Worm (Caenorhabditis elegans) whole organism, midembryonic: Measurements from ENCODE around the gene Y59A8B.24.

Source experiments
- T22C8.4 ChIP-seq: fragments of 200-800 bp; sonication (Bioruptor generic); IDR thresholded peaks from 2 replicates; pipeline ENCODE4 v1.3.6; 2022; ENCODE audit warnings: missing genetic modification characterization, missing compliant biosample characterization
- cog-1 ChIP-seq: sonication (generic microtip); optimal IDR thresholded peaks from 2 replicates; lab custom pipeline; 2016; ENCODE audit warnings: missing genetic modification characterization, missing compliant biosample characterization
- flt-1 ChIP-seq: fragments of 200-800 bp; sonication (Bioruptor generic); IDR thresholded peaks from 2 replicates; pipeline ENCODE4 v1.3.6; 2022; ENCODE audit warnings: missing genetic modification characterization, missing compliant biosample characterization
- klf-2 ChIP-seq: fragments of 200-800 bp; sonication (Bioruptor generic); conservative IDR thresholded peaks from 2 replicates; pipeline ENCODE4 v1.3.6; 2022; ENCODE audit warnings: missing genetic modification reagents, missing genetic modification characterization, missing compliant biosample characterization
- med-1 ChIP-seq: sonication (generic microtip); optimal IDR thresholded peaks from 2 replicates; lab custom pipeline; 2017; ENCODE audit warnings: missing genetic modification characterization, mild to moderate bottlenecking, missing compliant biosample characterization, antibody characterized with exemption, missing genetic modification reagents; ENCODE audit not compliant: insufficient read depth
- ref-1 ChIP-seq: fragments of 200-800 bp; sonication (Bioruptor generic); conservative IDR thresholded peaks from 2 replicates; pipeline ENCODE4 v1.3.6; 2022; ENCODE audit warnings: missing genetic modification reagents, missing genetic modification characterization, missing compliant biosample characterization
- tab-1 ChIP-seq: fragments of 200-800 bp; sonication (Bioruptor generic); IDR thresholded peaks from 2 replicates; pipeline ENCODE4 v1.3.6; 2022; ENCODE audit warnings: missing genetic modification characterization, missing compliant biosample characterization
- ztf-23 ChIP-seq: fragments of 200-800 bp; sonication (Bioruptor generic); IDR thresholded peaks from 2 replicates; pipeline ENCODE4 v1.3.6; 2022; ENCODE audit warnings: missing genetic modification reagents, missing genetic modification characterization, missing compliant biosample characterization
- ztf-29 ChIP-seq: fragments of 200-800 bp; sonication (Bioruptor generic); IDR thresholded peaks from 2 replicates; pipeline ENCODE4 v1.3.6; 2022; ENCODE audit warnings: missing genetic modification reagents, missing genetic modification characterization, missing compliant biosample characterization

Y59A8B.24 gene

ce11 chrV:17938978-17939377, 12.8 kb upstream of the Y59A8B.24 start:
- TF ChIP-seq cog-1, result no peak
- no peak for TF ChIP-seq klf-2 (GFP tag; lab: Robert Waterston, UW)
- TF ChIP-seq T22C8.4, result no peak
- no peak for TF ChIP-seq med-1
- no peak for TF ChIP-seq tab-1 (GFP tag; lab: Robert Waterston, UW)
- TF ChIP-seq flt-1 (GFP tag; lab: Robert Waterston, UW), result no peak
- no peak for TF ChIP-seq ref-1 (GFP tag; lab: Robert Waterston, UW)
- no peak for TF ChIP-seq ztf-29

ce11 chrV:17943877-17944472, 7.8 kb upstream of the Y59A8B.24 start:
- 0 out of 2 replicates have a peak, but pooled peaks have one; percentile 27 for TF ChIP-seq flt-1 (GFP tag; lab: Robert Waterston, UW)
- TF ChIP-seq ztf-23 (GFP tag; lab: Robert Waterston, UW), result 0 out of 2 replicates have a peak, but pooled peaks have one; percentile 48
- no peak for TF ChIP-seq ztf-29

ce11 chrV:17944849-17945452, 6.8 kb upstream of the Y59A8B.24 start:
- TF ChIP-seq flt-1 (GFP tag; lab: Robert Waterston, UW) (0 out of 2 replicates have a peak, but pooled peaks have one; percentile 30), med-1 (no peak)

ce11 chrV:17945460-17945859, 6.3 kb upstream of the Y59A8B.24 start:
- TF ChIP-seq cog-1 (no peak), med-1 (no peak), ztf-23 (GFP tag; lab: Robert Waterston, UW) (no peak), ztf-29 (no peak), flt-1 (GFP tag; lab: Robert Waterston, UW) (no peak), T22C8.4 (no peak), ref-1 (GFP tag; lab: Robert Waterston, UW) (no peak), klf-2 (GFP tag; lab: Robert Waterston, UW) (no peak), tab-1 (GFP tag; lab: Robert Waterston, UW) (no peak)

- TF ChIP-seq med-1 (no peak), T22C8.4 (no peak), ztf-23 (GFP tag; lab: Robert Waterston, UW) (no peak), klf-2 (GFP tag; lab: Robert Waterston, UW) (no peak), flt-1 (GFP tag; lab: Robert Waterston, UW) (no peak), ref-1 (GFP tag; lab: Robert Waterston, UW) (no peak)
Measured at ce11 chrV:17947266-17947665, 4.5 kb upstream of the Y59A8B.24 start.

- TF ChIP-seq ztf-29, result no peak
- TF ChIP-seq med-1, result no peak
- no peak for TF ChIP-seq ref-1 (GFP tag; lab: Robert Waterston, UW)
- no peak for TF ChIP-seq tab-1 (GFP tag; lab: Robert Waterston, UW)
- TF ChIP-seq klf-2 (GFP tag; lab: Robert Waterston, UW), result no peak
- no peak for TF ChIP-seq cog-1
- no peak for TF ChIP-seq ztf-23 (GFP tag; lab: Robert Waterston, UW)
- no peak for TF ChIP-seq flt-1 (GFP tag; lab: Robert Waterston, UW)
- TF ChIP-seq T22C8.4, result no peak
Measured at ce11 chrV:17948036-17948691, 3.6 kb upstream of the Y59A8B.24 start.

ce11 chrV:17949093-17949492, 2.7 kb upstream of the Y59A8B.24 start, which contains the start of gene dpy-21:
TSS of gene dpy-21 (minus strand) at chrV:17949193.
- TF ChIP-seq cog-1 (no peak), med-1 (no peak), klf-2 (GFP tag; lab: Robert Waterston, UW) (no peak), tab-1 (GFP tag; lab: Robert Waterston, UW) (no peak), T22C8.4 (no peak), ztf-23 (GFP tag; lab: Robert Waterston, UW) (no peak), flt-1 (GFP tag; lab: Robert Waterston, UW) (no peak), ztf-29 (no peak), ref-1 (GFP tag; lab: Robert Waterston, UW) (no peak)

ce11 chrV:17952280-17952679, 531 bp downstream of the Y59A8B.24 start:
- no peak for TF ChIP-seq T22C8.4
- no peak for TF ChIP-seq cog-1
- TF ChIP-seq klf-2 (GFP tag; lab: Robert Waterston, UW), result no peak
- no peak for TF ChIP-seq ref-1 (GFP tag; lab: Robert Waterston, UW)
- TF ChIP-seq med-1, result no peak
- no peak for TF ChIP-seq tab-1 (GFP tag; lab: Robert Waterston, UW)
- no peak for TF ChIP-seq flt-1 (GFP tag; lab: Robert Waterston, UW)
- no peak for TF ChIP-seq ztf-23 (GFP tag; lab: Robert Waterston, UW)
- no peak for TF ChIP-seq ztf-29

- no peak for TF ChIP-seq tab-1 (GFP tag; lab: Robert Waterston, UW)
- no peak for TF ChIP-seq ref-1 (GFP tag; lab: Robert Waterston, UW)
- no peak for TF ChIP-seq ztf-23 (GFP tag; lab: Robert Waterston, UW)
- TF ChIP-seq klf-2 (GFP tag; lab: Robert Waterston, UW), result no peak
- TF ChIP-seq T22C8.4, result no peak
- TF ChIP-seq med-1, result no peak
- no peak for TF ChIP-seq ztf-29
- TF ChIP-seq flt-1 (GFP tag; lab: Robert Waterston, UW), result no peak
- TF ChIP-seq cog-1, result no peak
Measured at ce11 chrV:17956109-17956508, 4.4 kb downstream of the Y59A8B.24 start.

ce11 chrV:17962500-17962899, 10.8 kb downstream of the Y59A8B.24 start:
- no peak for TF ChIP-seq flt-1 (GFP tag; lab: Robert Waterston, UW)
- no peak for TF ChIP-seq T22C8.4
- TF ChIP-seq cog-1, result no peak
- TF ChIP-seq klf-2 (GFP tag; lab: Robert Waterston, UW), result no peak
- TF ChIP-seq ztf-23 (GFP tag; lab: Robert Waterston, UW), result no peak
- TF ChIP-seq tab-1 (GFP tag; lab: Robert Waterston, UW), result no peak
- TF ChIP-seq ztf-29, result no peak
- no peak for TF ChIP-seq med-1
- no peak for TF ChIP-seq ref-1 (GFP tag; lab: Robert Waterston, UW)
